Worm (Caenorhabditis elegans) whole organism, L4 larva: ENCODE measurements around the gene B0034.4.
"Not testable (repeated sequence)": the region's sequence is repeated elsewhere in the genome, so short reads cannot be mapped to it uniquely, and the experiment has no call there.

Experiments used
- F10B5.3 ChIP-seq: sonication (generic microtip); optimal IDR thresholded peaks from 2 replicates; lab custom pipeline; 2016; ENCODE audit warnings: mild to moderate bottlenecking, missing genetic modification characterization, missing compliant biosample characterization
- F37D6.2 ChIP-seq: sonication (generic microtip); optimal IDR thresholded peaks from 2 replicates; lab custom pipeline; 2016; ENCODE audit warnings: mild to moderate bottlenecking, missing genetic modification characterization, missing compliant biosample characterization
- Y5F2A.4 ChIP-seq: fragments of 200-800 bp; sonication (Bioruptor generic); optimal IDR thresholded peaks from 2 replicates; lab custom pipeline; 2018; ENCODE audit warnings: mild to moderate bottlenecking, missing genetic modification characterization, missing compliant biosample characterization
- ZK546.5 ChIP-seq, 2 experiments: sonication (generic microtip); optimal IDR thresholded peaks; 2 replicates each; lab custom pipeline; 2017; ENCODE audit warnings: missing biosample characterization in 2 of 2, missing genetic modification characterization in 2 of 2
- aha-1 ChIP-seq: fragments of 150-350 bp; peaks from one replicate; lab custom pipeline; 2014; ENCODE audit warnings: missing biosample characterization, missing genetic modification characterization
- ceh-28 ChIP-seq: fragments of 150-350 bp; optimal IDR thresholded peaks from 2 replicates; lab custom pipeline; 2014; ENCODE audit warnings: missing biosample characterization, missing genetic modification reagents, missing genetic modification characterization
- ceh-44 ChIP-seq: fragments of 200-800 bp; sonication (Bioruptor generic); IDR thresholded peaks from 2 replicates; pipeline ENCODE4 v1.3.6; 2022; ENCODE audit warnings: missing genetic modification reagents, missing genetic modification characterization, missing compliant biosample characterization
- ceh-62 ChIP-seq: sonication (generic microtip); optimal IDR thresholded peaks from 2 replicates; lab custom pipeline; 2017; ENCODE audit warnings: missing biosample characterization, missing genetic modification characterization
- ceh-82 ChIP-seq: sonication (generic microtip); optimal IDR thresholded peaks from 2 replicates; lab custom pipeline; 2017; ENCODE audit warnings: missing biosample characterization, missing genetic modification characterization
- cey-2 ChIP-seq: sonication (generic microtip); optimal IDR thresholded peaks from 3 replicates; lab custom pipeline; 2017; ENCODE audit warnings: missing genetic modification characterization, mild to moderate bottlenecking, missing compliant biosample characterization, antibody characterized with exemption, borderline replicate concordance; ENCODE audit not compliant: insufficient read depth
- daf-16 ChIP-seq, 3 experiments: sonication (generic microtip); optimal IDR thresholded peaks; 2 replicates each; lab custom pipeline; 2016 to 2017; ENCODE audit warnings: missing genetic modification characterization in 3 of 3, missing genetic modification reagents in 3 of 3, mild to moderate bottlenecking in 2 of 3, missing compliant biosample characterization in 2 of 3, missing biosample characterization in 1 of 3, moderate library complexity in 1 of 3
- dmd-6 ChIP-seq: fragments of 200-800 bp; sonication (Bioruptor generic); IDR thresholded peaks from 2 replicates; pipeline ENCODE4 v1.3.6; 2022; ENCODE audit warnings: missing genetic modification reagents, missing genetic modification characterization, missing compliant biosample characterization
- dmd-8 ChIP-seq: fragments of 200-800 bp; sonication (Bioruptor generic); IDR thresholded peaks from 2 replicates; pipeline ENCODE4 v1.3.6; 2022; ENCODE audit warnings: missing genetic modification characterization, missing compliant biosample characterization
- dpl-1 ChIP-seq: fragments of 150-350 bp; optimal IDR thresholded peaks from 2 replicates; lab custom pipeline; 2014; ENCODE audit warnings: missing biosample characterization, missing genetic modification reagents, missing genetic modification characterization
- hlh-30 ChIP-seq: sonication (generic microtip); optimal IDR thresholded peaks from 2 replicates; lab custom pipeline; 2017; ENCODE audit warnings: antibody characterized with exemption, mild to moderate bottlenecking, missing genetic modification characterization, missing compliant biosample characterization; ENCODE audit not compliant: insufficient read depth
- jun-1 ChIP-seq: fragments of 150-350 bp; optimal IDR thresholded peaks from 2 replicates; lab custom pipeline; 2014; ENCODE audit warnings: missing biosample characterization, missing genetic modification reagents, missing genetic modification characterization
- lin-29 ChIP-seq: fragments of 200-800 bp; sonication (Bioruptor generic); IDR thresholded peaks from 2 replicates; pipeline ENCODE4 v1.3.6; 2022; ENCODE audit warnings: missing genetic modification reagents, missing genetic modification characterization, missing compliant biosample characterization
- lin-39 ChIP-seq: fragments of 150-350 bp; optimal IDR thresholded peaks from 2 replicates; lab custom pipeline; 2014; ENCODE audit warnings: missing biosample characterization, missing genetic modification reagents, missing genetic modification characterization
- madf-9 ChIP-seq: fragments of 200-800 bp; sonication (Bioruptor generic); conservative IDR thresholded peaks from 2 replicates; pipeline ENCODE4 v1.3.6; 2022; ENCODE audit warnings: missing genetic modification reagents, missing genetic modification characterization, missing compliant biosample characterization
- mdl-1 ChIP-seq, 2 experiments: fragments of 150-350 bp in 1 of 2; sonication (generic microtip) in 1 of 2; optimal IDR thresholded peaks; 2 replicates each; lab custom pipeline; 2014 to 2017; ENCODE audit warnings: missing biosample characterization in 2 of 2, missing genetic modification characterization in 2 of 2
- mep-1 ChIP-seq: fragments of 150-350 bp; sonication (generic microtip); optimal IDR thresholded peaks from 3 replicates; lab custom pipeline; 2014; ENCODE audit warnings: missing biosample characterization, missing genetic modification characterization
- nhr-102 ChIP-seq: sonication (generic microtip); optimal IDR thresholded peaks from 2 replicates; lab custom pipeline; 2016; ENCODE audit warnings: mild to moderate bottlenecking, missing genetic modification characterization, moderate library complexity, missing compliant biosample characterization
- nhr-11 ChIP-seq: fragments of 150-350 bp; optimal IDR thresholded peaks from 2 replicates; lab custom pipeline; 2014; ENCODE audit warnings: missing biosample characterization, missing genetic modification characterization
- nhr-237 ChIP-seq: sonication (generic microtip); optimal IDR thresholded peaks from 2 replicates; lab custom pipeline; 2017; ENCODE audit warnings: missing biosample characterization, missing genetic modification characterization
- nhr-42 ChIP-seq: fragments of 200-800 bp; sonication (Bioruptor generic); IDR thresholded peaks from 2 replicates; pipeline ENCODE4 v1.3.6; 2022; ENCODE audit warnings: missing genetic modification characterization, missing compliant biosample characterization
- nhr-76 ChIP-seq: fragments of 150-350 bp; optimal IDR thresholded peaks from 2 replicates; lab custom pipeline; 2014; ENCODE audit warnings: missing biosample characterization, missing genetic modification characterization
- pqm-1 ChIP-seq: sonication (generic microtip); optimal IDR thresholded peaks from 2 replicates; lab custom pipeline; 2017; ENCODE audit warnings: missing biosample characterization, missing genetic modification characterization
- saeg-2 ChIP-seq: fragments of 200-800 bp; sonication (Bioruptor generic); IDR thresholded peaks from 2 replicates; pipeline ENCODE4 v1.3.6; 2022; ENCODE audit warnings: missing genetic modification reagents, missing genetic modification characterization, missing compliant biosample characterization
- set-16 ChIP-seq: fragments of 200-800 bp; sonication (Bioruptor generic); IDR thresholded peaks from 2 replicates; pipeline ENCODE4 v1.3.6; 2022; ENCODE audit warnings: missing genetic modification reagents, missing genetic modification characterization, missing compliant biosample characterization
- snpc-1.2 ChIP-seq: fragments of 200-800 bp; sonication (Bioruptor generic); IDR thresholded peaks from 2 replicates; pipeline ENCODE4 v1.3.6; 2022; ENCODE audit warnings: missing genetic modification reagents, missing genetic modification characterization, missing compliant biosample characterization
- snpc-4 ChIP-seq: fragments of 150-350 bp; optimal IDR thresholded peaks from 2 replicates; lab custom pipeline; 2014; ENCODE audit warnings: missing biosample characterization, missing genetic modification characterization
- spr-1 ChIP-seq: sonication (generic microtip); optimal IDR thresholded peaks from 2 replicates; lab custom pipeline; 2016; ENCODE audit warnings: mild to moderate bottlenecking, missing genetic modification characterization, missing compliant biosample characterization
- tag-97 ChIP-seq: fragments of 200-800 bp; sonication (Bioruptor generic); IDR thresholded peaks from 2 replicates; pipeline ENCODE4 v1.3.6; 2022; ENCODE audit warnings: missing genetic modification characterization, missing compliant biosample characterization
- unc-62 ChIP-seq, 3 experiments: fragments of 150-350 bp in 1 of 3; sonication (generic microtip); optimal IDR thresholded peaks in 2 of 3; peaks in 1 of 3; 1 replicate in 1 of 3; 2 replicates in 2 of 3; lab custom pipeline; 2014 to 2017; ENCODE audit warnings: missing biosample characterization in 3 of 3, missing genetic modification characterization in 3 of 3, missing genetic modification reagents in 3 of 3, missing genotype in 1 of 3
- zag-1 ChIP-seq: fragments of 150-350 bp; optimal IDR thresholded peaks from 2 replicates; lab custom pipeline; 2014; ENCODE audit warnings: missing biosample characterization, missing genetic modification characterization
- zfp-3 ChIP-seq: fragments of 200-800 bp; sonication (Bioruptor generic); conservative IDR thresholded peaks from 2 replicates; pipeline ENCODE4 v1.3.6; 2022; ENCODE audit warnings: missing genetic modification reagents, missing genetic modification characterization, missing compliant biosample characterization
- zip-11 ChIP-seq: fragments of 200-800 bp; sonication (Bioruptor generic); IDR thresholded peaks from 2 replicates; pipeline ENCODE4 v1.3.6; 2022; ENCODE audit warnings: missing genetic modification characterization, missing compliant biosample characterization
- zip-2 ChIP-seq: fragments of 150-350 bp; optimal IDR thresholded peaks from 2 replicates; lab custom pipeline; 2014; ENCODE audit warnings: missing biosample characterization, missing genetic modification characterization

Gene B0034.4

DNA sequence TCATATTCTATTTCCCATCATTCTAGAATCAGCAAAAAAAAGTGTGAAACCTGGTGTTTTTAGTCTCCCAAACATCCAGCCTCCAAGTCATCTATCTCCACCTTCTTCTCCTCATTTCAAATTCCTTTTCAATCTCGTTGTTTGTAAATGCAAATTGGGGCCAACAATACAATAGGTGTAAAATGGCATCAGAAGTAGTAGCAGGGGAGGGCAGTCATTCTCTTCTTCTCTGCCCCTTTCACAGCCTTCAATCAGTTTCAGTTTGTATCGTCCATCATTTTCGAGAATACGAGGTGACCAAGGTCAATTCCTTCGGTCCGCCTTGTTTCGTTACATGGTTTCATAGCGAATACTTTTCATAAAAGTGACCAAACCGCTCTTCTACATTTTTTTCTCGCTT, at the start of gene B0034.4:
Gene B0034.4 (minus strand): TSS at position 229 of the 400 bp plus-strand sequence.
- TF ChIP-seq aha-1 = peak; percentile 59
- peak in 1 of 2 experiments; percentile 96 for TF ChIP-seq unc-62 (GFP tag; optimal IDR thresholded peaks at IDR 0.05 in 1 of 2; lab: Kevin White, UChicago)
- no peak for TF ChIP-seq unc-62 (tag; optimal IDR thresholded peaks at IDR 0.05; lab: Kevin White, UChicago)
- TF ChIP-seq lin-39 (tag; lab: Kevin White, UChicago) = no peak
- no peak for TF ChIP-seq nhr-102 (tag; lab: Kevin White, UChicago)

DNA sequence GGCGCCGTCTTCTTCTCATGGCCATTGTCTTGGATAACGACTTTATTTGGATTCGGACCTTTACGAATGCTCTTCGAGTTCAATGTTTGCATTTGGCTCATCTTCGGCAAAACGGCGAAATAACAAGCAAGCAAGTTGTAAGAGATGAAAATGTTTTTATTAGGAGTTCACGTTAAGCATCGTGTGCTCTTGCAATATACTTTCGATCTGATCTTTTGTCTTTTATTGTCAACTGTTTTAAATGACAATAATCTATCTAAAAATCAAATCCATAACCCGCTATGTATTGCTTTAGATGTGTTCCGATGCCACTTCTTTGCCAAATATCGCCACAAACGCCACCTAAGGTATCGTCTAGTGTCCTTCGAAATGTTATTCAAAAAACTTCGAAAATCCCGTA, 47.1 kb upstream of the B0034.4 start, which contains the start of gene ZK84.5:
Gene ZK84.5 (minus strand): TSS at position 101 of the 400 bp plus-strand sequence.
- TF ChIP-seq F37D6.2 (tag; lab: Kevin White, UChicago) (no peak), spr-1 (no peak), nhr-42 (GFP tag; lab: Robert Waterston, UW) (no peak), nhr-237 (no peak), dmd-6 (GFP tag; lab: Robert Waterston, UW) (no peak), nhr-76 (tag; lab: Kevin White, UChicago) (no peak), tag-97 (no peak), zag-1 (tag; lab: Kevin White, UChicago) (no peak), ceh-28 (tag; lab: Kevin White, UChicago) (no peak), ceh-44 (no peak), dpl-1 (GFP tag; lab: Kevin White, UChicago) (no peak)

DNA sequence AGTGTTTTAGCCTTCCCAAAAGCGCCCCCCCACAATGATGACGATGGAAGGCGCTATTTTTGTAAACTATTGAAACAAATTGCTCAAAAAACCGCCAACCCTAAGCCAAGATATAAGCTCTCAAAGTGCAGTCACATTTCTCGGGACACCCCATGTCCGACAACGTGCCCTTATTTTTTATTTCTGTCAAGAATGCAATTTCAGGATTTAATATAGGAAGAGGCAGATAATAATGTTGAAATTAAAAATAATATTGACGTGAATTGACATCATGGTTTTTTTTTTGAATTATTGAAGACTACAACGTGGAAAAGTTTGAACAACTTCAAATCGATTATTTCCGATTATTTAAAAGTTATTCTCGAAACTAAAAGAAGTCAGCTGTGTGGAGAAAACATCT, 44.7 kb upstream of the B0034.4 start, which contains the start of gene ZK84.2:
Gene ZK84.2 (plus strand): TSS at position 301 of the 400 bp plus-strand sequence.
- TF ChIP-seq dpl-1 (GFP tag; lab: Kevin White, UChicago); jun-1; hlh-30 (tag; lab: Kevin White, UChicago): not testable (repeated sequence)

DNA sequence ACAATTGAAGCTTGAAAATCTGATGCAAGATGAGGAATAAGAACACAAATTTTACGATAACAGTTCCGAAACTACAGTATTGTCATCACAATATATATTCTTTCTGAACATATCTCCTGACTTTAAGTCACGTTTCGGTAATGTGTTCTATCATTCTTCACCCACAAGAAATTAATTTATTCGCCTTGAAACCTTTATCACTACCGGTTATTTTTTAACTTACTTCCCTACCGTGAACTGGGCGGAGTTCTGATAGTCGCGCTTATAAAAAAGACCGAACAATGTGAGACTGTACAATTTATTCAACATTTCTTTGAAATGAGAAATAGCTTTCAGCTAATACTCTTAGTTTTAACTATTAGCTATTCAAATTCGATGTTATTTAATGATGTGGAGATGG, 41.2 kb upstream of the B0034.4 start, which contains the start of gene ins-20:
Gene ins-20 (plus strand): TSS at position 301 of the 400 bp plus-strand sequence.
- TF ChIP-seq ceh-82 (tag; lab: Kevin White, UChicago) (no peak), madf-9 (GFP tag; lab: Robert Waterston, UW) (no peak), tag-97 (no peak), Y5F2A.4 (GFP tag; lab: Kevin White, UChicago) (no peak), zip-11 (GFP tag; lab: Robert Waterston, UW) (no peak), ceh-62 (tag; lab: Kevin White, UChicago) (no peak), saeg-2 (no peak), zip-2 (tag; lab: Kevin White, UChicago) (no peak), dpl-1 (GFP tag; lab: Kevin White, UChicago) (no peak), F10B5.3 (no peak), unc-62 (GFP tag; optimal IDR thresholded peaks at IDR 0.05 in 1 of 2; lab: Kevin White, UChicago) (no peak), unc-62 (tag; optimal IDR thresholded peaks at IDR 0.05; lab: Kevin White, UChicago) (no peak), mdl-1 (tag; optimal IDR thresholded peaks at IDR 0.05; lab: Kevin White, UChicago) (no peak)

DNA sequence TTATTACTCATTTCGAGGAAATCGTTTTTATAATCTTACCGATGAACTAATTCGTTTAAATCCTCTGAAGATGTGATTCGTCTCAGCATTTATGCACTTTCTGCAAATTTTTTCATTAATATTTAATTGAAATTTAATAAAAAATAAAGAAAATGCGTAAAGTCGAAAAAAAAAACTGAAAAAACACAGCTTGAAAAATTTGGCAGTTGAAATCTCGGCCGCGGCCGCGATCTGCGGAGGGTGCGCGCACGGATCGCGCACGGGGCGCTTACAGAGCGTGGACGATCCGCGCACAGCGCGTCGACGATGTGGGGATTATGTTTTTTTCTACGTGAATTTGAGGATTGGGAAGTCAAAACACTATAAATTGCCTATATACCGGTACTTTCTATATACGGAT, 39.6 kb upstream of the B0034.4 start, which contains the start of gene ZK84.4:
Gene ZK84.4 (minus strand): TSS at position 101 of the 400 bp plus-strand sequence.
- peak; percentile 47; the same call in 1 of the 2 replicates for TF ChIP-seq set-16 (GFP tag; lab: Robert Waterston, UW)

DNA sequence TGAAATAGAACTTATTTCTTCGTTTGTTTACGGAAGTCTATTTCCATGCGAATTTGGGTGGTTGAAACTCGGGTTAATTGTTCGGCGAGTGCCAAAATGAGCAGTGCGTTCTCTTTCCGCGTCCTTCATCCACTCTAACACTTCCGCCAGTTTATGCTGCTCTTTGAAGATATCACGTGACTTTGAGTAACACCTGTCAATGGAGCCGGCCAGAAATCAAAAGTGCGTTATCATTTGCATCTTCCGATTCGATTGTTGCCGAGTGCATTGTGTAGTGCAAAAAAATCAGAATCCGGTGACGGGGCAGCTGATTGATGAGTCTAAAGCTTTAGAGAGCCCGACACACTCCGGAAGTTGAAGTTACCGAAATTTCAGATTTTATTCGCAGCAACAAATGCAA, 31.7 kb upstream of the B0034.4 start:
- TF ChIP-seq unc-62 (GFP tag; optimal IDR thresholded peaks at IDR 0.05 in 1 of 2; lab: Kevin White, UChicago) (peak in 1 of 2 experiments; percentile 93), unc-62 (tag; optimal IDR thresholded peaks at IDR 0.05; lab: Kevin White, UChicago) (no peak), snpc-1.2 (no peak), saeg-2 (no peak)

DNA sequence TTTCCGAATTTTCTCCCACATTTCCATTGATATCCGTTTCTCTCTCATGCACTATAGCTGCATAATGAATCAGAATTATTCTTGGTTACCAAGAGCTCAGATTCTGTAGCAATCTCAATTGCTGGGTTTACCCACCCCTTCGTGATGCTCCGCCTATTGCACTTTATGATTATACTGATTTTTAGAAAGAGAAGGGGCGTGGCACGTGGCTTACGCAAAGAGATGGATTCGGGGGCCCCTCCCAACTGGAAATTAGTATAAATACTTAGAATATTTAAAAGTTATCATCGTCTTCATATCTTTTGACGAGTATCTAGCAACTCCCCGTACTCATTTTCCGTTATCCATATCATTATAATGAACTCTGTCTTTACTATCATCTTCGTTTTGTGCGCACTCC, 30.8 kb upstream of the B0034.4 start, which contains the start of gene ins-6:
Gene ins-6 (plus strand): TSS at position 301 of the 400 bp plus-strand sequence.
- no peak for TF ChIP-seq nhr-102 (tag; lab: Kevin White, UChicago)
- TF ChIP-seq tag-97 = no peak
- no peak for TF ChIP-seq snpc-4
- TF ChIP-seq dmd-8 (GFP tag; lab: Robert Waterston, UW) = no peak
- TF ChIP-seq zfp-3 (GFP tag; lab: Robert Waterston, UW) = no peak
- TF ChIP-seq dmd-6 (GFP tag; lab: Robert Waterston, UW) = no peak
- TF ChIP-seq nhr-76 (tag; lab: Kevin White, UChicago) = no peak
- TF ChIP-seq Y5F2A.4 (GFP tag; lab: Kevin White, UChicago) = no peak
- no peak for TF ChIP-seq cey-2 (tag; lab: Kevin White, UChicago)
- no peak for TF ChIP-seq lin-29 (GFP tag; lab: Robert Waterston, UW)
- no peak for TF ChIP-seq nhr-11 (tag; lab: Kevin White, UChicago)
- no peak for TF ChIP-seq pqm-1
- TF ChIP-seq mep-1 (tag; lab: Kevin White, UChicago) = no peak
- TF ChIP-seq ZK546.5 (tag; optimal IDR thresholded peaks at IDR 0.05; lab: Kevin White, UChicago) = no peak
- TF ChIP-seq daf-16 (GFP tag; optimal IDR thresholded peaks at IDR 0.05; lab: Kevin White, UChicago) = no peak
- TF ChIP-seq daf-16 (tag; optimal IDR thresholded peaks at IDR 0.05; lab: Kevin White, UChicago) = no peak
